Worm (Caenorhabditis elegans) whole organism, late embryonic: ENCODE data around the gene F42H10.2.

ENCODE experiments used
- C38D4.7 ChIP-seq: fragments of 200-800 bp; sonication (Bioruptor generic); optimal IDR thresholded peaks from 2 replicates; lab custom pipeline; 2018; ENCODE audit warnings: mild to moderate bottlenecking, missing genetic modification characterization, moderate library complexity, missing compliant biosample characterization
- F13H6.1 ChIP-seq: sonication (generic microtip); optimal IDR thresholded peaks from 2 replicates; lab custom pipeline; 2016; ENCODE audit warnings: missing genetic modification characterization, missing compliant biosample characterization
- K02D7.2 ChIP-seq: sonication (generic microtip); optimal IDR thresholded peaks from 2 replicates; lab custom pipeline; 2017; ENCODE audit warnings: mild to moderate bottlenecking, missing genetic modification characterization, missing compliant biosample characterization
- T23F11.4 ChIP-seq: fragments of 200-800 bp; sonication (Bioruptor generic); optimal IDR thresholded peaks from 2 replicates; lab custom pipeline; 2018; ENCODE audit warnings: mild to moderate bottlenecking, missing genetic modification characterization, missing compliant biosample characterization
- Y22D7AL.16 ChIP-seq: sonication (generic microtip); optimal IDR thresholded peaks from 2 replicates; lab custom pipeline; 2016; ENCODE audit warnings: missing genetic modification characterization, missing compliant biosample characterization
- ama-1 ChIP-seq: fragments of 150-350 bp; optimal IDR thresholded peaks from 2 replicates; lab custom pipeline; 2014
- ceh-14 ChIP-seq: sonication (generic microtip); optimal IDR thresholded peaks from 2 replicates; lab custom pipeline; 2016; ENCODE audit warnings: missing genotype, missing genetic modification characterization, missing compliant biosample characterization
- ceh-22 ChIP-seq: sonication (generic microtip); optimal IDR thresholded peaks from 2 replicates; lab custom pipeline; 2017; ENCODE audit warnings: missing biosample characterization, missing genetic modification characterization
- ceh-24 ChIP-seq: sonication (generic microtip); optimal IDR thresholded peaks from 2 replicates; lab custom pipeline; 2016; ENCODE audit warnings: mild to moderate bottlenecking, missing genetic modification characterization, missing compliant biosample characterization
- ceh-30 ChIP-seq: fragments of 150-350 bp; optimal IDR thresholded peaks from 2 replicates; lab custom pipeline; 2014; ENCODE audit warnings: missing biosample characterization, missing genetic modification characterization
- ceh-31 ChIP-seq: sonication (generic microtip); optimal IDR thresholded peaks from 2 replicates; lab custom pipeline; 2016; ENCODE audit warnings: missing genetic modification characterization, missing compliant biosample characterization
- ceh-6 ChIP-seq: fragments of 200-800 bp; sonication (Bioruptor generic); optimal IDR thresholded peaks from 2 replicates; lab custom pipeline; 2018; ENCODE audit warnings: mild to moderate bottlenecking, missing genetic modification characterization, missing compliant biosample characterization
- ceh-9 ChIP-seq: sonication (generic microtip); optimal IDR thresholded peaks from 2 replicates; lab custom pipeline; 2016; ENCODE audit warnings: mild to moderate bottlenecking, missing genetic modification characterization, inconsistent platforms, missing compliant biosample characterization
- dmd-4 ChIP-seq: sonication (generic microtip); optimal IDR thresholded peaks from 2 replicates; lab custom pipeline; 2016; ENCODE audit warnings: borderline replicate concordance, missing genetic modification characterization, missing compliant biosample characterization
- elt-2 ChIP-seq: sonication (generic microtip); optimal IDR thresholded peaks from 2 replicates; lab custom pipeline; 2016; ENCODE audit warnings: missing genetic modification reagents, missing genetic modification characterization, missing compliant biosample characterization
- ets-4 ChIP-seq: sonication (generic microtip); optimal IDR thresholded peaks from 2 replicates; lab custom pipeline; 2016; ENCODE audit warnings: missing genetic modification characterization, missing compliant biosample characterization
- fkh-10 ChIP-seq: fragments of 150-350 bp; optimal IDR thresholded peaks from 2 replicates; lab custom pipeline; 2014; ENCODE audit warnings: missing biosample characterization, missing genetic modification reagents, missing genetic modification characterization
- fkh-6 ChIP-seq: sonication (generic microtip); optimal IDR thresholded peaks from 2 replicates; lab custom pipeline; 2016; ENCODE audit warnings: missing genetic modification characterization, missing compliant biosample characterization
- nfya-1 ChIP-seq: sonication (generic microtip); optimal IDR thresholded peaks from 2 replicates; lab custom pipeline; 2017; ENCODE audit warnings: missing genetic modification characterization, mild to moderate bottlenecking, missing compliant biosample characterization, antibody characterized with exemption, moderate library complexity
- nhr-11 ChIP-seq: fragments of 150-350 bp; optimal IDR thresholded peaks from 2 replicates; lab custom pipeline; 2014; ENCODE audit warnings: missing biosample characterization, missing genetic modification characterization
- nhr-232 ChIP-seq: sonication (generic microtip); optimal IDR thresholded peaks from 2 replicates; lab custom pipeline; 2016; ENCODE audit warnings: missing genetic modification characterization, missing compliant biosample characterization
- npax-4 ChIP-seq: sonication (generic microtip); optimal IDR thresholded peaks from 2 replicates; lab custom pipeline; 2016; ENCODE audit warnings: missing genetic modification characterization, missing compliant biosample characterization
- odd-2 ChIP-seq: sonication (generic microtip); optimal IDR thresholded peaks from 2 replicates; lab custom pipeline; 2017; ENCODE audit warnings: antibody characterized with exemption, mild to moderate bottlenecking, missing genetic modification characterization, missing compliant biosample characterization
- pat-9 ChIP-seq: fragments of 200-800 bp; sonication (Bioruptor generic); optimal IDR thresholded peaks from 2 replicates; lab custom pipeline; 2018; ENCODE audit warnings: mild to moderate bottlenecking, missing genetic modification characterization, moderate library complexity, missing compliant biosample characterization
- pha-2 ChIP-seq: sonication (generic microtip); optimal IDR thresholded peaks from 2 replicates; lab custom pipeline; 2017; ENCODE audit warnings: mild to moderate bottlenecking, missing genetic modification characterization, missing compliant biosample characterization
- pha-4 ChIP-seq: fragments of 150-350 bp; optimal IDR thresholded peaks from 2 replicates; lab custom pipeline; 2018; ENCODE audit warnings: missing biosample characterization, missing genetic modification reagents, missing genetic modification characterization
- pqm-1 ChIP-seq: sonication (generic microtip); optimal IDR thresholded peaks from 2 replicates; lab custom pipeline; 2016; ENCODE audit warnings: missing genetic modification characterization, missing compliant biosample characterization
- ref-2 ChIP-seq: sonication (generic microtip); optimal IDR thresholded peaks from 2 replicates; lab custom pipeline; 2016; ENCODE audit warnings: missing genetic modification characterization, missing compliant biosample characterization
- rnt-1 ChIP-seq: sonication (generic microtip); optimal IDR thresholded peaks from 2 replicates; lab custom pipeline; 2016; ENCODE audit warnings: missing genetic modification characterization, missing compliant biosample characterization
- sdc-2 ChIP-seq: sonication (generic microtip); optimal IDR thresholded peaks from 2 replicates; lab custom pipeline; 2016; ENCODE audit warnings: missing genotype, missing genetic modification characterization, missing compliant biosample characterization
- sox-2 ChIP-seq: fragments of 200-800 bp; sonication (Bioruptor generic); IDR thresholded peaks from 2 replicates; pipeline ENCODE4 v1.3.6; 2022; ENCODE audit warnings: missing genetic modification reagents, missing genetic modification characterization, missing compliant biosample characterization
- sox-4 ChIP-seq: sonication (generic microtip); optimal IDR thresholded peaks from 2 replicates; lab custom pipeline; 2017; ENCODE audit warnings: mild to moderate bottlenecking, missing genetic modification characterization, inconsistent platforms, missing compliant biosample characterization
- tbx-2 ChIP-seq: sonication (generic microtip); optimal IDR thresholded peaks from 2 replicates; lab custom pipeline; 2016; ENCODE audit warnings: missing genetic modification characterization, missing compliant biosample characterization
- tbx-7 ChIP-seq: sonication (generic microtip); optimal IDR thresholded peaks from 2 replicates; lab custom pipeline; 2016; ENCODE audit warnings: missing genotype, missing genetic modification characterization, missing compliant biosample characterization
- unc-42 ChIP-seq: sonication (generic microtip); optimal IDR thresholded peaks from 2 replicates; lab custom pipeline; 2016; ENCODE audit warnings: missing genotype, missing genetic modification characterization, missing compliant biosample characterization
- unc-55 ChIP-seq: sonication (generic microtip); optimal IDR thresholded peaks from 2 replicates; lab custom pipeline; 2017; ENCODE audit warnings: missing biosample characterization, missing genetic modification reagents, missing genetic modification characterization
- unc-86 ChIP-seq: sonication (generic microtip); optimal IDR thresholded peaks from 2 replicates; lab custom pipeline; 2016; ENCODE audit warnings: missing genetic modification characterization, missing compliant biosample characterization
- ztf-16 ChIP-seq: sonication (generic microtip); optimal IDR thresholded peaks from 2 replicates; lab custom pipeline; 2017; ENCODE audit warnings: missing genetic modification characterization, missing compliant biosample characterization

Gene F42H10.2

DNA sequence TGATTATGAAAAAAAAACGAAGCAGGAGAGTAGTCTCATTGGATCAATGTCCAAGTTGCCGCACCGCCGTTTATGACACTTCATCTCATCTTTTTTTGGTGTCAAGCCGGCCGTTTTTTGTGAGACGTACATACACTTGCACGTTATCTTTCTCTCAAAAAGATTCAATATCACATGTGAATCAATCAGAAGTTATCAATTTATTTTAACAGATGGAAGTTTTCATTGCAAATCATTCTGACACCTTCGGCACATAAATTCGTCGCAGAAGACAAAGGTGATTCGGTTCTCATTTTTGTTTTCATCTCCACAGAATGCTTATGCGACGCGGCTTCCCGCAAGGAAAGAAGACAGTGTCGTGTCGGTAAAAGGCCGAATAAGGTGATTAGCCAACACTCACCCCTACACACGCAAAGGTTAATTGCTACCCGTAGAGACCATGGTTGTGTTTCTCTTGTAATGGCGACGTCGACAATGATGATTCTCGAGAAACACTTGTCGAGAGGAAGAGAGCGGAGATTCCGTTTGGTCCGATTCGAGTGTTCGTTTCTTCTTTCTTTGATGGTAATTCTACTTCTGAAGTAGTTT is 13.8 kb downstream of the F42H10.2 start:
- TF ChIP-seq tbx-7 (tag; lab: Kevin White, UChicago): no peak
- no peak for TF ChIP-seq sox-2 (GFP tag; lab: Robert Waterston, UW)
- no peak for TF ChIP-seq T23F11.4 (GFP tag; lab: Kevin White, UChicago)
- TF ChIP-seq pqm-1: no peak
- no peak for TF ChIP-seq ceh-24 (tag; lab: Kevin White, UChicago)
- no peak for TF ChIP-seq nhr-232 (tag; lab: Kevin White, UChicago)
- no peak for TF ChIP-seq tbx-2 (tag; lab: Kevin White, UChicago)
- no peak for TF ChIP-seq fkh-10 (GFP tag; lab: Kevin White, UChicago)
- no peak for TF ChIP-seq nhr-11 (tag; lab: Kevin White, UChicago)
- TF ChIP-seq npax-4 (tag; lab: Kevin White, UChicago): no peak
- TF ChIP-seq dmd-4 (tag; lab: Kevin White, UChicago): no peak
- no peak for TF ChIP-seq sdc-2 (tag; lab: Kevin White, UChicago)
- no peak for TF ChIP-seq rnt-1 (tag; lab: Kevin White, UChicago)
- TF ChIP-seq fkh-6 (tag; lab: Kevin White, UChicago): no peak
- no peak for TF ChIP-seq pha-2
- no peak for TF ChIP-seq elt-2 (tag; lab: Kevin White, UChicago)
- TF ChIP-seq ceh-22 (tag; lab: Kevin White, UChicago): no peak
- no peak for TF ChIP-seq ceh-31 (tag; lab: Kevin White, UChicago)
- TF ChIP-seq F13H6.1 (tag; lab: Kevin White, UChicago): no peak
- TF ChIP-seq K02D7.2 (tag; lab: Kevin White, UChicago): no peak

DNA sequence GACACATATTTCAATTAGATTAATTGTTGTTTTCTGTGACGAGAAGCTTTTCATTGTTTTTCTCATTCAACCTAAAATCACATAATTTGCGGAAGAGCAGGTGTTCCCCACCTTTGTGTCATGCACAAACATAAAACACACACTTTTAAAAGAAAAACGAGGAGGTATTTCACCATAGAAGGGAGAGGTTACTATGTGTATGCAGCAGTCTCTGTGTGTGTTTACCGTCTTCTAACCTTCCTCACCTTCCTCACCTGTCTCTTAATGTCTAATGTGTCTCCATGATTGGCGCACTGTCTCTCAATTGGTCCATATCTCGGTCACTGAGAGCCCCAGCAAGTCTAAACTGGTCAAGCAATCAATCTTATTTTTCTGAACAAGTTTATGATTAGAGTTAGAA is 15.9 kb downstream of the F42H10.2 start:
- TF ChIP-seq pqm-1: no peak
- peak; percentile 53 for TF ChIP-seq nfya-1 (tag; lab: Kevin White, UChicago)

DNA sequence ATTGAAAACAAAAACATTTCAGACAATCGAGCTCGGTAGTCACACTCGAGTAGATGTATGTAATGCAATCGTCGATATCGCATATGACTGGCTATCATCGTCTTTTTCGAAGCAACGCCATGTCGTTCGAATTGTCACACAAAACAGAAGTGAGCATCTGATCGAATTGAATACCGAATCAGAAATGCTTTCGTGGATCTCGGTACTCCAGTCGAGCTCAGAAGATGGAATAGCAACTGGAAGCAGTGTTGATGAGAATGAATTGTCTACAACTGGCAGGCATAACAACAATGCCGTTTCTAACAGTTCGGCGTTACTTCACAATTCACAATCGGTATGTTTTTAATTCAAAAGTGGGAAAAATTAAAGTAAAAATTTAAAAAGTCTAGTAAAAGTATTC is 18.8 kb downstream of the F42H10.2 start:
- TF ChIP-seq ama-1 (no peak), ets-4 (no peak), ceh-9 (no peak), ceh-30 (tag; lab: Kevin White, UChicago) (no peak), sox-4 (tag; lab: Kevin White, UChicago) (no peak), pha-4 (tag; lab: Kevin White, UChicago) (no peak), rnt-1 (tag; lab: Kevin White, UChicago) (no peak), unc-86 (tag; lab: Kevin White, UChicago) (no peak), ceh-24 (tag; lab: Kevin White, UChicago) (no peak), F13H6.1 (tag; lab: Kevin White, UChicago) (no peak), ceh-31 (tag; lab: Kevin White, UChicago) (no peak), Y22D7AL.16 (no peak), ztf-16 (tag; lab: Kevin White, UChicago) (no peak)
- TF ChIP-seq, all 69 proteins: peak for 0

DNA sequence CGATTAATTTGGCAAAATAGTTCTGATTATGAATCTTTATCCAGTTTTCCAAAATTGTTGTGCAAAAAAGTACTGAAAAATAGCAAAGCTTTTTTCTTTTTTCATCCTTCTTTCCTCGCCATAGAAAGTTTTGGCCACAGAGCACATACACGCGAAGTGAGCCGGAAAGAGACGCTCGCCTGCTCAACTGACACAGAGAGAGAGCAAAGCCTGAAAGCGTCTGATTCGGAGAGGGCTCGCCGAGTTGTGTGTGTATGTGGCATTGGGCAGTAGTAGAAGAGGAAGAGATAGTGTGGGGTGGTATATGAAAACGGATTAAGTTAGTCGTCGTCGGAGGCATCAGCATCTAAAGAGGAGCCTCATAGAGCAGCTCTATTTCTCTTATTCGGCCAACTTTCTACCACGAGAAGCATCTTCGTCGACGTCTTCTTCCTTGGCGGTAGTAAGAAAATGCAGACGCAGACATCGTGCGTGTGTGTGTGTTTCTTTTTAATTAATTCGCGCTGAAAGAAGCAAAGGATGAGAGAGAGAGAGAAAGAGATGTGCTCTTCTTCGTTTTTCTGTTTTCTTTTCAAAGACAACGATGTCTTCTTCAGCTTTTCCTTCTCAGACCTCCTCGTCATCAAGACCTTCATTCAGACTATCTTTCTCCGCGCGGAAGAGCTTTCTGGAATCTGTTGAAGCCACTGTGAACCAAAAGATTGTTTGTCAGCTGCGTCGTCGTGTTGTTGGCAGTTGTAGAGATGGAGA is 19.4 kb downstream of the F42H10.2 start:
- TF ChIP-seq ceh-31 (tag; lab: Kevin White, UChicago): peak; percentile 71
- no peak for TF ChIP-seq ceh-24 (tag; lab: Kevin White, UChicago)
- TF ChIP-seq ceh-14 (tag; lab: Kevin White, UChicago): peak; percentile 78
- TF ChIP-seq ama-1: no peak
- no peak for TF ChIP-seq pat-9 (tag; lab: Kevin White, UChicago)
- no peak for TF ChIP-seq ceh-6 (GFP tag; lab: Kevin White, UChicago)
- peak; percentile 5 for TF ChIP-seq ref-2 (tag; lab: Kevin White, UChicago)
- TF ChIP-seq ceh-30 (tag; lab: Kevin White, UChicago): no peak
- no peak for TF ChIP-seq unc-55 (GFP tag; lab: Kevin White, UChicago)
- no peak for TF ChIP-seq fkh-10 (GFP tag; lab: Kevin White, UChicago)
- no peak for TF ChIP-seq C38D4.7 (GFP tag; lab: Kevin White, UChicago)
- peak; percentile 97 for TF ChIP-seq unc-42
- TF ChIP-seq odd-2 (tag; lab: Kevin White, UChicago): no peak
- TF ChIP-seq pha-2: no peak
- TF ChIP-seq, all 69 proteins: peak for 4
